Worm (Caenorhabditis elegans): ENCODE results near the gene sfxn-1.1.

sfxn-1.1 gene

ce11 chrII:9474367-9475105 lies 44.1 kb downstream of the sfxn-1.1 start, which contains the start of the genes chil-25 and chil-26:
chil-25 (minus strand) TSS chrII:9474467.
chil-26 (plus strand) TSS chrII:9475055.
- TF ChIP-seq cog-1 (tag; optimal IDR thresholded peaks at IDR 0.05): no peak

ce11 chrII:9470027-9470426 lies 48.7 kb downstream of the sfxn-1.1 start, which contains the start of gene T19H5.6:
T19H5.6 (minus strand) TSS chrII:9470221.
- no peak for TF ChIP-seq tab-1 (GFP tag; IDR thresholded peaks at IDR 0.05)
- no peak for TF ChIP-seq cog-1 (tag; optimal IDR thresholded peaks at IDR 0.05)
- TF ChIP-seq ref-1 (GFP tag; conservative IDR thresholded peaks at IDR 0.05): no peak
- no peak for TF ChIP-seq flt-1 (GFP tag; IDR thresholded peaks at IDR 0.05)
- TF ChIP-seq klf-2 (GFP tag; conservative IDR thresholded peaks at IDR 0.05): no peak
- no peak for TF ChIP-seq T22C8.4 (GFP tag; IDR thresholded peaks at IDR 0.05)
- TF ChIP-seq ztf-29 (GFP tag; IDR thresholded peaks at IDR 0.05): no peak
- TF ChIP-seq ztf-23 (GFP tag; IDR thresholded peaks at IDR 0.05): no peak

ce11 chrII:9468414-9468813 lies 50.3 kb downstream of the sfxn-1.1 start, which contains the start of gene chil-23:
chil-23 (minus strand) TSS chrII:9468611.
- TF ChIP-seq flt-1 (GFP tag; IDR thresholded peaks at IDR 0.05): no peak
- TF ChIP-seq tab-1 (GFP tag; IDR thresholded peaks at IDR 0.05): no peak
- TF ChIP-seq ref-1 (GFP tag; conservative IDR thresholded peaks at IDR 0.05): no peak
- no peak for TF ChIP-seq ztf-23 (GFP tag; IDR thresholded peaks at IDR 0.05)
- TF ChIP-seq klf-2 (GFP tag; conservative IDR thresholded peaks at IDR 0.05): no peak
- no peak for TF ChIP-seq cog-1 (tag; optimal IDR thresholded peaks at IDR 0.05)
- TF ChIP-seq ztf-29 (GFP tag; IDR thresholded peaks at IDR 0.05): no peak
- TF ChIP-seq T22C8.4 (GFP tag; IDR thresholded peaks at IDR 0.05): no peak
- TF ChIP-seq med-1 (GFP tag; optimal IDR thresholded peaks at IDR 0.05; ENCODE audit: insufficient read depth): no peak
